1 worm cellular context compared by ENCODE assay signal in genomic region chrV:1155914-1156313, ce11.
A peak's percentile ranks its signal among the peaks of the same experiment; 100 is the strongest.
TF ChIP-seq lines count a peak whose summit lies in the region.

TSS of gene cmd-1 (plus strand) at chrV:1156271.

TF ChIP-seq in whole organism, L1 larva, 84 proteins besides CTCF, POLR2A, EP300 and RAD21 (continued from another document):
- TF ChIP-seq zip-4 (GFP tag; optimal IDR thresholded peaks at IDR 0.05; lab: Kevin White, UChicago): no peak
- TF ChIP-seq unc-86 (tag; optimal IDR thresholded peaks at IDR 0.05; lab: Kevin White, UChicago): no peak
- peak; percentile 78 for TF ChIP-seq lin-14 (GFP tag; optimal IDR thresholded peaks at IDR 0.05; lab: Kevin White, UChicago)
- TF ChIP-seq blmp-1 (tag; optimal IDR thresholded peaks at IDR 0.05; lab: Kevin White, UChicago): peak; percentile 75
- TF ChIP-seq ama-1 (optimal IDR thresholded peaks at IDR 0.05; lab: Kevin White, UChicago): no peak
- no peak for TF ChIP-seq nhr-237 (tag; optimal IDR thresholded peaks at IDR 0.05; lab: Kevin White, UChicago)
- TF ChIP-seq aha-1 (tag; optimal IDR thresholded peaks at IDR 0.05; lab: Kevin White, UChicago): no peak
- no peak for TF ChIP-seq swsn-7 (tag; optimal IDR thresholded peaks at IDR 0.05; lab: Kevin White, UChicago)
- no peak for TF ChIP-seq efl-1 (optimal IDR thresholded peaks at IDR 0.05; lab: Kevin White, UChicago)
- no peak for TF ChIP-seq efl-1 (GFP tag; optimal IDR thresholded peaks at IDR 0.05 in 1 of 2; lab: Kevin White, UChicago)
- TF ChIP-seq rnt-1 (tag; optimal IDR thresholded peaks at IDR 0.05; lab: Kevin White, UChicago): no peak
- TF ChIP-seq nhr-90 (tag; optimal IDR thresholded peaks at IDR 0.05; lab: Kevin White, UChicago; ENCODE audit: poor library complexity): no peak
- no peak for TF ChIP-seq xbp-1 (tag; optimal IDR thresholded peaks at IDR 0.05; lab: Kevin White, UChicago)
- no peak for TF ChIP-seq irx-1 (tag; optimal IDR thresholded peaks at IDR 0.05; lab: Kevin White, UChicago)
- peak; percentile 10 for TF ChIP-seq jun-1 (tag; optimal IDR thresholded peaks at IDR 0.05; lab: Kevin White, UChicago)
- peak; percentile 9 for TF ChIP-seq fos-1 (tag; optimal IDR thresholded peaks at IDR 0.05; lab: Kevin White, UChicago)
- TF ChIP-seq C34B4.2 (tag; optimal IDR thresholded peaks at IDR 0.05; lab: Kevin White, UChicago): no peak
- TF ChIP-seq mep-1 (tag; optimal IDR thresholded peaks at IDR 0.05; lab: Kevin White, UChicago): peak; percentile 2
- TF ChIP-seq lin-13 (GFP tag; optimal IDR thresholded peaks at IDR 0.05; lab: Kevin White, UChicago): no peak
- peak; percentile 18 for TF ChIP-seq snu-23 (GFP tag; optimal IDR thresholded peaks at IDR 0.05; lab: Kevin White, UChicago)
- no peak for TF ChIP-seq lir-3 (tag; optimal IDR thresholded peaks at IDR 0.05; lab: Kevin White, UChicago; ENCODE audit: poor library complexity)
- TF ChIP-seq nhr-20 (tag; optimal IDR thresholded peaks at IDR 0.05; lab: Kevin White, UChicago): peak; percentile 54
- TF ChIP-seq ces-1 (GFP tag; optimal IDR thresholded peaks at IDR 0.05; lab: Kevin White, UChicago): no peak
- peak; percentile 5 for TF ChIP-seq elt-2 (tag; optimal IDR thresholded peaks at IDR 0.05; lab: Kevin White, UChicago)
- no peak for TF ChIP-seq mdl-1 (tag; optimal IDR thresholded peaks at IDR 0.05; lab: Kevin White, UChicago)
- TF ChIP-seq lin-35 (GFP tag; optimal IDR thresholded peaks at IDR 0.05; lab: Kevin White, UChicago): peak in 1 of 2 experiments; percentile 27
- peak; percentile 26 for TF ChIP-seq nhr-71 (tag; optimal IDR thresholded peaks at IDR 0.05; lab: Kevin White, UChicago)
- TF ChIP-seq egl-27 (tag; optimal IDR thresholded peaks at IDR 0.05; lab: Kevin White, UChicago): no peak
- no peak for TF ChIP-seq ceh-88 (GFP tag; IDR thresholded peaks at IDR 0.05; lab: Robert Waterston, UW)
- TF ChIP-seq tbx-2 (tag; optimal IDR thresholded peaks at IDR 0.05; lab: Kevin White, UChicago): no peak
- no peak for TF ChIP-seq aly-2 (tag; optimal IDR thresholded peaks at IDR 0.05; lab: Kevin White, UChicago)
